Fruit fly (Drosophila melanogaster): ENCODE data around the gene ttk.
A peak's percentile ranks its signal among the peaks of the same experiment; 100 is the strongest.

ttk gene

DNA sequence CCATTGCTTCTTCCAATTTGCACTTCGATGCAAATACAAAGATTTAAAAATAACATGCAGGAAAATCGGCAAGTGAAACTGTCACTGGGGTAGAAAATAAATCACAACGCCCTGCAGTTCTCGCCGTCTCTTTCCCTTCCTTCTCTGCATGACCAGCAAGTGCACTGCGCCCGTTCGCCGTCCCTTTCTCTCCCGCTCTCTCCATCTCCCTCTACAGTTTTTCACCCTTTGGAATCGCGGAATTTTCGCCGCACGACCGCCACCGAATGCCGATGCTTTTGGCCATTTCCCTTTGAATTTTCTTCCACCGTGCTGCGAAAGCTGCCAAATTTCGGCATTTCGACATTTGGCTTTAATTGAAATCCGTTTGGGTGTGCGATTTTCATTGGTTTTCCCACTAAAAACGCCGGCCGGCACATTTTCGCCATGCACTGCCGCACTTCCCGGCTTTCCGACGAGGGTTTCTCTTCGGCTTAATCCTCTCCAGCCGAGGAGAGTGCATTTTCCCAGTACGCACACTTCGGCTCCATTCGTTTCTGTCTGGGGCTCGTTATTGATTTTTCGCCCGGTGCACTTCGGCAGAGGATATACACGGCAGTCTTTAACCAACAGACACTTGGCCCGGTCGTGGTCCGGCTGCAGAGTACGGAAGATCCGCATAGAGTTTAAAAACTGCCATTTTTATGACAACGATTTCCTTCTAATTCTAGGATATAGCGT is 25.6 kb downstream of the ttk start (continued):
- TF ChIP-seq CG33213 (GFP tag; optimal IDR thresholded peaks at IDR 0.05) (no peak), pum (GFP tag; optimal IDR thresholded peaks at IDR 0.05) (no peak), PHDP (tag; optimal IDR thresholded peaks at IDR 0.05) (no peak), Elba2 (GFP tag; optimal IDR thresholded peaks at IDR 0.05) (no peak), vvl (GFP tag; IDR thresholded peaks at IDR 0.05) (no peak), trh (GFP tag; optimal IDR thresholded peaks at IDR 0.05) (no peak), Vsx1 (GFP tag; optimal IDR thresholded peaks at IDR 0.05) (no peak), CG2202 (tag; optimal IDR thresholded peaks at IDR 0.05) (no peak), peb (GFP tag; IDR thresholded peaks at IDR 0.05) (no peak), eve (GFP tag; optimal IDR thresholded peaks at IDR 0.05) (no peak), Camta (GFP tag; optimal IDR thresholded peaks at IDR 0.05) (no peak), CG30020 (tag; optimal IDR thresholded peaks at IDR 0.05) (no peak), CG10543 (GFP tag; optimal IDR thresholded peaks at IDR 0.05) (no peak), ATbp (GFP tag; optimal IDR thresholded peaks at IDR 0.05) (no peak), MBD-R2 (GFP tag; IDR thresholded peaks at IDR 0.05) (peak; percentile 16; the same call in 1 of the 2 replicates)

DNA sequence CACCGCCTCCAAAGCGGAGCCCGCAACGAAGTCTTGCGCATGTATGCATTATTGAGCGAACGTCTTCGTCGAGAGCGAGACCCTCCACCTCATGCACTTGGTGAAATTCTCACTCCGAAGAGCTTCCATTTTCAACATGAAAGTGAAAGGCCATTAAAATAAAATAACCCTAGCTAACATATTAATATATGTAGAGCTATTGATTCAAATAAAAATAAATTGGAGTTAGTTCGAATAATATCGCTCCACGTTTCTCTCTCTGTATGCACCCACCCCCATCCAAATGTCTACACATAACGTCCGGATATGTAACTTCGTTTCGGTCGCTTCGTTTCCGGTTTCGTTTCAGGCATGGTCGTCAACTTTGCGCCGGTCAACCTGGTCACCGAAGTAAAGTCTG is 27.6 kb downstream of the ttk start:
- no peak for TF ChIP-seq CG12391 (tag; optimal IDR thresholded peaks at IDR 0.05)
- peak; percentile 44; the same call in 1 of the 2 replicates for TF ChIP-seq vvl (GFP tag; IDR thresholded peaks at IDR 0.05)
- no peak for TF ChIP-seq jigr1 (GFP tag; IDR thresholded peaks at IDR 0.05)
- TF ChIP-seq dimm (GFP tag; IDR thresholded peaks at IDR 0.05): no peak
- peak in 1 of 2 experiments; percentile 13 for TF ChIP-seq bsh (GFP tag; optimal IDR thresholded peaks at IDR 0.05)
- no peak for TF ChIP-seq Dad (GFP tag; optimal IDR thresholded peaks at IDR 0.05)
- TF ChIP-seq Ptx1 (GFP tag; IDR thresholded peaks at IDR 0.05): 0 out of 2 replicates have a peak, but pooled peaks have one; percentile 11
- TF ChIP-seq pan (optimal IDR thresholded peaks at IDR 0.05): no peak
- TF ChIP-seq pan (GFP tag; optimal IDR thresholded peaks at IDR 0.05 in 1 of 2, IDR thresholded peaks at IDR 0.05 in 1 of 2): peak in 1 of 2 experiments; percentile 19
- TF ChIP-seq Med (GFP tag): peak; percentile 37
- peak; percentile 10; the same call in 1 of the 2 replicates for TF ChIP-seq CG32772 (GFP tag; IDR thresholded peaks at IDR 0.05)
- no peak for TF ChIP-seq Bdp1 (GFP tag; optimal IDR thresholded peaks at IDR 0.05)
- no peak for TF ChIP-seq CG17802 (tag; optimal IDR thresholded peaks at IDR 0.05)
- no peak for TF ChIP-seq Lpt (GFP tag; optimal IDR thresholded peaks at IDR 0.05)
- TF ChIP-seq Drgx (GFP tag; IDR thresholded peaks at IDR 0.05): peak; percentile 34; the same call in 1 of the 2 replicates
- TF ChIP-seq Xrp1 (GFP tag; IDR thresholded peaks at IDR 0.05): no peak
- peak; percentile 21 for TF ChIP-seq Deaf1 (tag; optimal IDR thresholded peaks at IDR 0.05)
- TF ChIP-seq CG11247 (GFP tag; IDR thresholded peaks at IDR 0.05): no peak
- peak; percentile 20; the same call in 1 of the 3 replicates for TF ChIP-seq row (GFP tag; IDR thresholded peaks at IDR 0.05)
- TF ChIP-seq zfh2 (GFP tag; optimal IDR thresholded peaks at IDR 0.05): no peak
- TF ChIP-seq CG10267 (tag; optimal IDR thresholded peaks at IDR 0.05): no peak
- peak; percentile 6 for TF ChIP-seq sens (GFP tag)
- no peak for TF ChIP-seq Dip3 (GFP tag; optimal IDR thresholded peaks at IDR 0.05)
- TF ChIP-seq CG5180 (GFP tag; optimal IDR thresholded peaks at IDR 0.05): no peak
- 0 out of 3 replicates have a peak, but pooled peaks have one; percentile 13 for TF ChIP-seq zfh1 (GFP tag; IDR thresholded peaks at IDR 0.05)

DNA sequence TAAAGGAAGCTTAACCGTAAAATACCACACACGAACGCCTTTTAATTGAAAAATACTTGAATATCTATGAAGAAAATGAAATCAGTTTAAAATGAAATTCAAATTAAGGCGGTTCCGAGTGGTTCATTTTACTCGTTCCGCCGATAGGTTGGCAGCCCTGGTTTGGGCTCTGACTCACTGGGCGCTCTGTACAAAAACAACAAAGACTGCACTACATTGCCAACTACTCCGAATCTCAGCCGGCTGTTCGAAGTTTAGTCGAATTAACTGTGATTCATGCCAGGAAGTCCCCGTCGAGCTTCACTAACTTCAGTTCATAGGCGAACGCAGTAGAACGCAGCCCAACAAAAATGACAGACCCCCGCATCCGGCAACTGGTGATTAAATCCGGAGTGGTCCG is 29.6 kb downstream of the ttk start, which contains the start of gene Tbca:
Tbca (plus strand) TSS at position 212 of the 400 bp plus-strand sequence.
- TF ChIP-seq D19A (tag; optimal IDR thresholded peaks at IDR 0.05) (no peak), chinmo (GFP tag; IDR thresholded peaks at IDR 0.05; ENCODE audit: partially characterized antibody) (peak; percentile 78; the same call in 1 of the 4 replicates), Hmx (GFP tag; optimal IDR thresholded peaks at IDR 0.05) (no peak), Lhr (GFP tag; optimal IDR thresholded peaks at IDR 0.05) (no peak), bbx (GFP tag; IDR thresholded peaks at IDR 0.05; ENCODE audit: partially characterized antibody) (peak; percentile 69), trem (tag; optimal IDR thresholded peaks at IDR 0.05) (peak; percentile 34), tup (GFP tag; optimal IDR thresholded peaks at IDR 0.05) (no peak), CG12942 (GFP tag; optimal IDR thresholded peaks at IDR 0.05) (no peak), btn (GFP tag; optimal IDR thresholded peaks at IDR 0.05) (no peak), crp (GFP tag; optimal IDR thresholded peaks at IDR 0.05) (peak in 1 of 2 experiments; percentile 59), CG8388 (GFP tag; optimal IDR thresholded peaks at IDR 0.05) (peak; percentile 48)

Measured in whole organism, embryonic.